Fruit fly (Drosophila melanogaster) whole organism, embryonic: ENCODE measurements around the gene CG6693.
A peak's percentile ranks its signal among the peaks of the same experiment; 100 is the strongest.

Experiments
- Abd-B ChIP-seq: fragments of 200-800 bp; sonication (Bioruptor generic); optimal IDR thresholded peaks from 2 replicates; lab custom pipeline; 2018; ENCODE audit warnings: missing biosample characterization, mild to moderate bottlenecking, missing genetic modification characterization, moderate library complexity
- CG10565 ChIP-seq: fragments of 200-800 bp; sonication (Bioruptor generic); optimal IDR thresholded peaks from 3 replicates; lab custom pipeline; 2016; ENCODE audit warnings: missing biosample characterization, mild to moderate bottlenecking, missing genetic modification characterization
- CG10979 ChIP-seq: fragments of 200-800 bp; sonication (Bioruptor generic); optimal IDR thresholded peaks from 2 replicates; lab custom pipeline; 2018; ENCODE audit warnings: missing biosample characterization, mild to moderate bottlenecking, missing genetic modification characterization, moderate library complexity
- CG12155 ChIP-seq: fragments of 200-800 bp; sonication (Bioruptor generic); optimal IDR thresholded peaks from 3 replicates; lab custom pipeline; 2016; ENCODE audit warnings: missing biosample characterization, missing genetic modification characterization
- CG12744 ChIP-seq: fragments of 200-800 bp; sonication (Bioruptor generic); optimal IDR thresholded peaks from 2 replicates; lab custom pipeline; 2016; ENCODE audit warnings: missing biosample characterization, missing genetic modification characterization
- CG17361 ChIP-seq: fragments of 200-800 bp; sonication (Bioruptor generic); IDR thresholded peaks from 3 replicates; pipeline ENCODE4 v1.3.6; 2022; ENCODE audit warnings: missing biosample characterization, missing genetic modification characterization
- CG18262 ChIP-seq: fragments of 200-800 bp; optimal IDR thresholded peaks from 3 replicates; lab custom pipeline; 2019; ENCODE audit warnings: missing biosample characterization, mild to moderate bottlenecking, missing genetic modification characterization, moderate library complexity
- CG1832 ChIP-seq: fragments of 200-800 bp; sonication (Bioruptor generic); optimal IDR thresholded peaks from 2 replicates; lab custom pipeline; 2017; ENCODE audit warnings: missing biosample characterization, mild to moderate bottlenecking, missing genetic modification characterization, inconsistent platforms
- CG2889 ChIP-seq: fragments of 200-800 bp; sonication (Bioruptor generic); IDR thresholded peaks from 3 replicates; pipeline ENCODE4 v1.3.6; 2022; ENCODE audit warnings: missing biosample characterization, missing genetic modification characterization
- CG32767 ChIP-seq: fragments of 200-800 bp; sonication (Bioruptor generic); IDR thresholded peaks from 2 replicates; pipeline ENCODE4 v1.3.6; 2022; ENCODE audit warnings: missing biosample characterization, missing genetic modification characterization
- CG32772 ChIP-seq: fragments of 200-800 bp; sonication (Bioruptor generic); IDR thresholded peaks from 2 replicates; pipeline ENCODE4 v1.3.6; 2022; ENCODE audit warnings: missing biosample characterization, missing genetic modification characterization
- CG3995 ChIP-seq: fragments of 200-800 bp; sonication (Bioruptor generic); optimal IDR thresholded peaks from 3 replicates; lab custom pipeline; 2016; ENCODE audit warnings: missing biosample characterization, missing genetic modification characterization
- CG4282 ChIP-seq: fragments of 200-800 bp; sonication (Bioruptor generic); optimal IDR thresholded peaks from 2 replicates; lab custom pipeline; 2016; ENCODE audit warnings: missing biosample characterization, missing genetic modification characterization
- CG4328 ChIP-seq: fragments of 200-800 bp; sonication (Bioruptor generic); optimal IDR thresholded peaks from 3 replicates; lab custom pipeline; 2017; ENCODE audit warnings: missing biosample characterization, missing genetic modification reagents, missing genetic modification characterization
- CG4404 ChIP-seq: fragments of 200-800 bp; sonication (Bioruptor generic); IDR thresholded peaks from 2 replicates; pipeline ENCODE4 v1.3.6; 2022; ENCODE audit warnings: missing biosample characterization, missing genetic modification characterization
- CG4730 ChIP-seq: fragments of 200-800 bp; sonication (Bioruptor generic); IDR thresholded peaks from 2 replicates; pipeline ENCODE4 v1.3.6; 2022; ENCODE audit warnings: missing biosample characterization, missing genetic modification characterization
- CG6765 ChIP-seq: fragments of 200-800 bp; sonication (Bioruptor generic); optimal IDR thresholded peaks from 3 replicates; lab custom pipeline; 2017; ENCODE audit warnings: missing biosample characterization, mild to moderate bottlenecking, missing genetic modification characterization
- CG7372 ChIP-seq: fragments of 200-800 bp; sonication (Bioruptor generic); IDR thresholded peaks from 2 replicates; pipeline ENCODE4 v1.3.6; 2022; ENCODE audit warnings: missing biosample characterization, missing genetic modification characterization
- CG7839 ChIP-seq: fragments of 200-800 bp; sonication (Bioruptor generic); optimal IDR thresholded peaks from 3 replicates; lab custom pipeline; 2018; ENCODE audit warnings: missing biosample characterization, mild to moderate bottlenecking, missing genetic modification characterization, moderate library complexity
- CG9609 ChIP-seq: fragments of 200-800 bp; sonication (Bioruptor generic); optimal IDR thresholded peaks from 3 replicates; lab custom pipeline; 2016; ENCODE audit warnings: missing biosample characterization, missing genetic modification characterization
- CG9797 ChIP-seq: fragments of 200-800 bp; sonication (Bioruptor generic); optimal IDR thresholded peaks from 3 replicates; lab custom pipeline; 2018; ENCODE audit warnings: missing biosample characterization, mild to moderate bottlenecking, missing genetic modification characterization
- Chrac-16 ChIP-seq: fragments of 200-800 bp; sonication (Bioruptor generic); optimal IDR thresholded peaks from 3 replicates; lab custom pipeline; 2016; ENCODE audit warnings: missing biosample characterization, missing genetic modification characterization
- Dip2 ChIP-seq: fragments of 200-800 bp; sonication (Bioruptor generic); IDR thresholded peaks from 2 replicates; pipeline ENCODE4 v1.3.6; 2022; ENCODE audit warnings: missing biosample characterization, missing genetic modification characterization
- Dll ChIP-seq: fragments of 200-800 bp; sonication (Bioruptor generic); IDR thresholded peaks from 4 replicates; pipeline ENCODE4 v1.3.6; 2022; ENCODE audit warnings: missing biosample characterization, missing genetic modification characterization; ENCODE audit not compliant: partially characterized antibody
- Gug ChIP-seq: fragments of 200-800 bp; sonication (Bioruptor generic); IDR thresholded peaks from 4 replicates; pipeline ENCODE4 v1.3.6; 2022; ENCODE audit warnings: missing biosample characterization, missing genetic modification characterization
- Hey ChIP-seq: fragments of 200-800 bp; sonication (Bioruptor generic); optimal IDR thresholded peaks from 3 replicates; lab custom pipeline; 2018; ENCODE audit warnings: missing biosample characterization, mild to moderate bottlenecking, missing genetic modification characterization
- Hr3 ChIP-seq: fragments of 200-800 bp; sonication (Bioruptor generic); optimal IDR thresholded peaks from 3 replicates; lab custom pipeline; 2016; ENCODE audit warnings: missing biosample characterization, missing genetic modification characterization
- Hr78 ChIP-seq, 2 experiments: fragments of 200-800 bp in 1 of 2; fragments of >200 bp in 1 of 2; sonication (Bioruptor generic) in 1 of 2; optimal IDR thresholded peaks; 2 replicates each; lab custom pipeline; 2017 to 2019; ENCODE audit warnings: missing biosample characterization in 2 of 2, missing genetic modification characterization in 2 of 2, mild to moderate bottlenecking in 1 of 2, moderate library complexity in 1 of 2
- Meics ChIP-seq: fragments of 200-800 bp; sonication (Bioruptor generic); optimal IDR thresholded peaks from 2 replicates; lab custom pipeline; 2017; ENCODE audit warnings: missing biosample characterization, mild to moderate bottlenecking, missing genetic modification characterization
- Optix ChIP-seq: fragments of 200-800 bp; sonication (Bioruptor generic); IDR thresholded peaks from 3 replicates; pipeline ENCODE4 v1.3.6; 2022; ENCODE audit warnings: missing biosample characterization, missing genetic modification characterization
- Ptx1 ChIP-seq: fragments of 200-800 bp; sonication (Bioruptor generic); IDR thresholded peaks from 2 replicates; pipeline ENCODE4 v1.3.6; 2022; ENCODE audit warnings: missing biosample characterization, missing genetic modification characterization
- Sry-β ChIP-seq: fragments of 200-800 bp; sonication (Bioruptor generic); optimal IDR thresholded peaks from 2 replicates; lab custom pipeline; 2018; ENCODE audit warnings: missing biosample characterization, mild to moderate bottlenecking, missing genetic modification characterization, moderate library complexity
- Sry-δ ChIP-seq: fragments of 200-800 bp; sonication (Bioruptor generic); optimal IDR thresholded peaks from 2 replicates; lab custom pipeline; 2016; ENCODE audit warnings: missing biosample characterization, missing genetic modification characterization
- ac ChIP-seq: fragments of 200-800 bp; sonication (Bioruptor generic); optimal IDR thresholded peaks from 3 replicates; lab custom pipeline; 2017; ENCODE audit warnings: missing biosample characterization, mild to moderate bottlenecking, missing genetic modification characterization
- bsh ChIP-seq, 2 experiments: fragments of 200-800 bp; sonication (Bioruptor generic); optimal IDR thresholded peaks; 2 replicates each; lab custom pipeline; 2017 to 2018; ENCODE audit warnings: mild to moderate bottlenecking in 2 of 2, missing biosample characterization in 2 of 2, missing genetic modification characterization in 2 of 2, moderate library complexity in 1 of 2
- emc ChIP-seq: fragments of 200-800 bp; sonication (Bioruptor generic); optimal IDR thresholded peaks from 2 replicates; lab custom pipeline; 2016; ENCODE audit warnings: missing biosample characterization, missing genetic modification characterization
- eve ChIP-seq, 2 experiments: fragments of >200 bp; optimal IDR thresholded peaks; 2 replicates each; lab custom pipeline; 2017; ENCODE audit warnings: missing biosample characterization in 2 of 2, missing genetic modification characterization in 2 of 2
- fd64A ChIP-seq: fragments of 200-800 bp; sonication (Bioruptor generic); optimal IDR thresholded peaks from 3 replicates; lab custom pipeline; 2018; ENCODE audit warnings: missing biosample characterization, mild to moderate bottlenecking, missing genetic modification characterization
- fd96Cb ChIP-seq: fragments of 200-800 bp; sonication (Bioruptor generic); optimal IDR thresholded peaks from 2 replicates; lab custom pipeline; 2018; ENCODE audit warnings: missing biosample characterization, mild to moderate bottlenecking, missing genetic modification characterization, moderate library complexity
- kay ChIP-seq: fragments of 200-800 bp; sonication (Bioruptor generic); optimal IDR thresholded peaks from 2 replicates; lab custom pipeline; 2016; ENCODE audit warnings: missing biosample characterization, missing genetic modification characterization
- kni ChIP-seq: fragments of 200-800 bp; sonication (Bioruptor generic); optimal IDR thresholded peaks from 3 replicates; lab custom pipeline; 2017; ENCODE audit warnings: mild to moderate bottlenecking, missing biosample characterization, missing genetic modification reagents, missing genetic modification characterization
- mld ChIP-seq: fragments of 200-800 bp; sonication (Bioruptor generic); IDR thresholded peaks from 3 replicates; pipeline ENCODE4 v1.3.6; 2022; ENCODE audit warnings: missing biosample characterization, missing genetic modification characterization; ENCODE audit not compliant: partially characterized antibody
- ro ChIP-seq: fragments of 200-800 bp; sonication (Bioruptor generic); IDR thresholded peaks from 2 replicates; pipeline ENCODE4 v1.3.6; 2022; ENCODE audit warnings: missing biosample characterization, missing genetic modification characterization
- sug ChIP-seq: fragments of 200-800 bp; optimal IDR thresholded peaks from 2 replicates; lab custom pipeline; 2019; ENCODE audit warnings: missing biosample characterization, mild to moderate bottlenecking, missing genetic modification characterization, moderate library complexity
- tgo ChIP-seq: fragments of 200-800 bp; sonication (Bioruptor generic); IDR thresholded peaks from 3 replicates; pipeline ENCODE4 v1.3.6; 2022; ENCODE audit warnings: missing biosample characterization, missing genetic modification characterization
- tin ChIP-seq: fragments of 200-800 bp; sonication (Bioruptor generic); optimal IDR thresholded peaks from 3 replicates; lab custom pipeline; 2016; ENCODE audit warnings: missing biosample characterization, missing genetic modification characterization
- trem ChIP-seq: fragments of 200-800 bp; optimal IDR thresholded peaks from 3 replicates; lab custom pipeline; 2019; ENCODE audit warnings: missing biosample characterization, mild to moderate bottlenecking, missing genetic modification characterization, moderate library complexity
- unc-4 ChIP-seq: fragments of 200-800 bp; sonication (Bioruptor generic); IDR thresholded peaks from 2 replicates; pipeline ENCODE4 v1.3.6; 2022; ENCODE audit warnings: missing biosample characterization, missing genetic modification characterization; ENCODE audit not compliant: partially characterized antibody
- usp ChIP-seq: fragments of >200 bp; optimal IDR thresholded peaks from 2 replicates; lab custom pipeline; 2017; ENCODE audit warnings: missing biosample characterization, missing genetic modification characterization
- yki ChIP-seq: fragments of >200 bp; optimal IDR thresholded peaks from 3 replicates; lab custom pipeline; 2018
- zen2 ChIP-seq: fragments of 200-800 bp; sonication (Bioruptor generic); IDR thresholded peaks from 3 replicates; pipeline ENCODE4 v1.3.6; 2022; ENCODE audit warnings: missing biosample characterization, missing genetic modification characterization; ENCODE audit not compliant: partially characterized antibody

CG6693 gene

dm6 chr3R:11214449-11214950 is 6.9 kb downstream of the CG6693 start, which contains the start of gene ZnT86D (continued):
- TF ChIP-seq bsh (GFP tag; optimal IDR thresholded peaks at IDR 0.05; lab: Kevin White, UChicago), result peak in 1 of 2 experiments; percentile 46
- TF ChIP-seq CG10979, result peak; percentile 48
- TF ChIP-seq CG3995 (GFP tag; lab: Kevin White, UChicago), result peak; percentile 75
- TF ChIP-seq kni (GFP tag; lab: Kevin White, UChicago), result peak; percentile 64
- TF ChIP-seq Hr78 (GFP tag; optimal IDR thresholded peaks at IDR 0.05; lab: Kevin White, UChicago), result no peak
- peak; percentile 46 for TF ChIP-seq Sry-δ
- TF ChIP-seq eve (GFP tag; optimal IDR thresholded peaks at IDR 0.05; lab: Kevin White, UChicago), result no peak
- peak; percentile 44 for TF ChIP-seq trem (tag; lab: Kevin White, UChicago)
- TF ChIP-seq CG9797, result no peak
- TF ChIP-seq fd96Cb, result peak; percentile 37
- peak; percentile 71 for TF ChIP-seq CG7839 (tag; lab: Kevin White, UChicago)
- TF ChIP-seq Gug (GFP tag; lab: Robert Waterston, UW), result peak; percentile 50; the same call in 2 of the 4 replicates
- TF ChIP-seq tin, result peak; percentile 51
- TF ChIP-seq yki (lab: Kevin White, UChicago), result no peak
- TF ChIP-seq Sry-β (GFP tag; lab: Kevin White, UChicago), result peak; percentile 71
- TF ChIP-seq unc-4 (GFP tag; lab: Robert Waterston, UW), result peak; percentile 43; the same call in 1 of the 2 replicates
- no peak for TF ChIP-seq zen2 (GFP tag; lab: Robert Waterston, UW)
- TF ChIP-seq Meics, result peak; percentile 75
- peak; percentile 58 for TF ChIP-seq CG12155 (GFP tag; lab: Kevin White, UChicago)
- peak; percentile 23; the same call in 1 of the 3 replicates for TF ChIP-seq tgo (GFP tag; lab: Robert Waterston, UW)
- TF ChIP-seq CG1832, result no peak
- peak; percentile 40 for TF ChIP-seq kay (GFP tag; lab: Kevin White, UChicago)
- TF ChIP-seq fd64A, result no peak
- TF ChIP-seq CG4404, result peak; percentile 61
- TF ChIP-seq CG18262 (tag; lab: Kevin White, UChicago), result peak; percentile 69
- no peak for TF ChIP-seq Hey (tag; lab: Kevin White, UChicago)
- TF ChIP-seq Hr3 (GFP tag; lab: Kevin White, UChicago), result peak; percentile 63
- no peak for TF ChIP-seq CG10565 (GFP tag; lab: Kevin White, UChicago)
- TF ChIP-seq CG12744 (GFP tag; lab: Kevin White, UChicago), result peak; percentile 1
- no peak for TF ChIP-seq CG4282 (GFP tag; lab: Kevin White, UChicago)
- TF ChIP-seq Optix, result no peak
- no peak for TF ChIP-seq CG4730 (GFP tag; lab: Robert Waterston, UW)
- no peak for TF ChIP-seq ac (GFP tag; lab: Kevin White, UChicago)
- no peak for TF ChIP-seq Dip2
- TF ChIP-seq emc (GFP tag; lab: Kevin White, UChicago), result peak; percentile 59
- no peak for TF ChIP-seq Dll (GFP tag; lab: Robert Waterston, UW)
- TF ChIP-seq mld (GFP tag; lab: Robert Waterston, UW), result no peak
- peak; percentile 39; the same call in 1 of the 2 replicates for TF ChIP-seq CG32772 (GFP tag; lab: Robert Waterston, UW)
- TF ChIP-seq CG6765 (GFP tag; lab: Kevin White, UChicago), result no peak
- no peak for TF ChIP-seq usp (GFP tag; lab: Kevin White, UChicago)
- TF ChIP-seq ro (GFP tag; lab: Robert Waterston, UW), result no peak
- peak; percentile 33 for TF ChIP-seq Chrac-16
- no peak for TF ChIP-seq CG2889 (GFP tag; lab: Robert Waterston, UW)
- no peak for TF ChIP-seq CG7372 (GFP tag; lab: Robert Waterston, UW)
- no peak for TF ChIP-seq CG32767 (GFP tag; lab: Robert Waterston, UW)
- TF ChIP-seq Ptx1 (GFP tag; lab: Robert Waterston, UW), result peak; percentile 68
- TF ChIP-seq CG4328 (GFP tag; lab: Kevin White, UChicago), result peak; percentile 59
- peak; percentile 84 for TF ChIP-seq CG17361 (GFP tag; lab: Robert Waterston, UW)
- TF ChIP-seq CG9609 (GFP tag; lab: Kevin White, UChicago), result peak; percentile 38
- peak; percentile 67 for TF ChIP-seq Abd-B (GFP tag; lab: Kevin White, UChicago)
- TF ChIP-seq sug (tag; lab: Kevin White, UChicago), result peak; percentile 80
